Worm (Caenorhabditis elegans): Measurements from ENCODE around the gene srab-16.
"Not testable (repeated sequence)": the region's sequence is repeated elsewhere in the genome, so short reads cannot be mapped to it uniquely, and the experiment has no call there.

srab-16 gene

DNA sequence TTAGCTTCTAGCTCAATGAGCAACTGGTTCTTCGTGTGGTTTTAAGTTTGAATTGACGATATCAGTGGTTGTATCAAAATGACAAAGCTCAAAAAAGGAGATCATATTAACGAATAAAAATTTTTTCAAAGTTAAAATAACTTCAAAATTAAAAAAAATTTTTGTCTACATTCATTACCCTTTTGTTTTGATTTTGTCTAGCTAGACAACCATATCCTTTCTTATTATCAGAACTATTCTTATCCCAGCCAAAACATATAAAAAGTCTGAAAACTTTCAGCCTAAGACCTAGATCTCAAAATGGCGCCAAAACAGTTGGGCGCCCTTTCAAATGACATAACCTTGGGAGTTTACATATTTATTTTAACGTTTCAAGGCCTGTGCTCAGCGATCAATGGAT is 34.6 kb downstream of the srab-16 start, which contains the start of gene R13D11.1:
TSS of gene R13D11.1 (plus strand) at position 301 of the 400 bp plus-strand sequence.
- no peak for TF ChIP-seq ama-1 (optimal IDR thresholded peaks at IDR 0.05)

DNA sequence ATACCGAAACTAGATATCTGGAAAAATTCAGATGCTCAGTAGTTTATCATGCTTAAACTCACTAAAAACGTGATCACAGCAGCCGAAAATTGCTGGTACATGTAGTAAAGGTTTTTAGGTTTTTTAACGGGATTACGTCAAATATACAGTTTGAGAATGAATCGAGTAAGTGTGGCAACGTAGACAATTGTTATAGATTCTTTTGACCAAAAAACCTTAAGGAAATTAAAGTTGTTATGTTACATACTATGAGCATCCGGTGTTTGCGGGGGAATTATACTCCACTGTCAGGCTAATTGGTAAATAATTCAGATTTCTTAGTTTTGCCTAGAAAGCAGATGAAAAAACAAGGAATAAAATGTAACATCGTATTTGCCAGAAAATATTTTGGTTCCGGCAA is 38.1 kb downstream of the srab-16 start, which contains the start of gene srx-32:
TSS of gene srx-32 (minus strand) at position 101 of the 400 bp plus-strand sequence.
- TF ChIP-seq flt-1 (GFP tag; IDR thresholded peaks at IDR 0.05); B0310.2 (tag; optimal IDR thresholded peaks at IDR 0.05); ceh-13 (GFP tag; optimal IDR thresholded peaks at IDR 0.05): not testable (repeated sequence)

DNA sequence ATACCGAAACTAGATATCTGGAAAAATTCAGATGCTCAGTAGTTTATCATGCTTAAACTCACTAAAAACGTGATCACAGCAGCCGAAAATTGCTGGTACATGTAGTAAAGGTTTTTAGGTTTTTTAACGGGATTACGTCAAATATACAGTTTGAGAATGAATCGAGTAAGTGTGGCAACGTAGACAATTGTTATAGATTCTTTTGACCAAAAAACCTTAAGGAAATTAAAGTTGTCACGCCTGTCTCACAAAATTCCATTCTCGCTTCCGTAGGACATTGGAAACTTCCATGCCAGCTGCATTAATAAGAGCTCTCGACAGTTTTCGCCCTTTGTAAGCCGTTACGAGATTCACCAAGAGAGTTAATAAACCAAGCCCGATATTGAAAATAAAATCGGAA is 40.4 kb downstream of the srab-16 start, which contains the start of gene srx-31:
TSS of gene srx-31 (minus strand) at position 101 of the 400 bp plus-strand sequence.
- not testable (repeated sequence) for TF ChIP-seq ceh-36 (tag; optimal IDR thresholded peaks at IDR 0.05); pes-1 (GFP tag; IDR thresholded peaks at IDR 0.05); B0310.2 (tag; optimal IDR thresholded peaks at IDR 0.05)

DNA sequence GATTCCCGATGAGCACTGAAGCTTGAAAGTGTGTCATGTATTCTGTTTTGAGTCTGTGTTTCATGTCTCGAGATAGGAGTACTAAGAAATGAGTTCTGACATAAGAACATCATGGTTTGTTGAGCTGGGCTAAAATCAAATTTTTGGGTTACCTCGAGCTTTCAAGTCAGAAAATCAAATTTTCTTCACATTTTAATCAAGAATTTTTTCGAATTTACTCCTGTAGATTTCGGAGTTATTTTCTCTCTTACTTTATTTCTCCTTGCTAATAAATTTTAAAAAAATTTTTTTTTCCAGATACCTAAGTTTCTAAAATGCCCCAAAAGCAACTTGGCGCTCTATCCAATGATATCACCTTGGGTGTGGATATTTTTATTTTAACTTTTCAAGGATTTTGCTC is 43.6 kb downstream of the srab-16 start, which contains the start of gene F41H8.2:
TSS of gene F41H8.2 (plus strand) at position 301 of the 400 bp plus-strand sequence.
- TF ChIP-seq ceh-13 (GFP tag; optimal IDR thresholded peaks at IDR 0.05) (no peak), ceh-36 (tag; optimal IDR thresholded peaks at IDR 0.05) (no peak), flt-1 (GFP tag; IDR thresholded peaks at IDR 0.05) (no peak), F13C5.2 (tag; optimal IDR thresholded peaks at IDR 0.05) (no peak), tbx-11 (GFP tag; IDR thresholded peaks at IDR 0.05) (no peak), tra-4 (tag; optimal IDR thresholded peaks at IDR 0.05) (no peak), hmg-4 (GFP tag; optimal IDR thresholded peaks at IDR 0.05) (no peak), scrt-1 (GFP tag; IDR thresholded peaks at IDR 0.05) (no peak), ets-7 (tag; optimal IDR thresholded peaks at IDR 0.05) (no peak), aly-1 (tag; optimal IDR thresholded peaks at IDR 0.05) (no peak), sea-1 (GFP tag; conservative IDR thresholded peaks at IDR 0.05) (no peak), tbx-37 (GFP tag; conservative IDR thresholded peaks at IDR 0.05) (no peak), hnd-1 (tag; optimal IDR thresholded peaks at IDR 0.05) (no peak), ama-1 (optimal IDR thresholded peaks at IDR 0.05) (no peak), pes-1 (GFP tag; IDR thresholded peaks at IDR 0.05) (no peak), hmbx-1 (tag; optimal IDR thresholded peaks at IDR 0.05) (no peak)

DNA sequence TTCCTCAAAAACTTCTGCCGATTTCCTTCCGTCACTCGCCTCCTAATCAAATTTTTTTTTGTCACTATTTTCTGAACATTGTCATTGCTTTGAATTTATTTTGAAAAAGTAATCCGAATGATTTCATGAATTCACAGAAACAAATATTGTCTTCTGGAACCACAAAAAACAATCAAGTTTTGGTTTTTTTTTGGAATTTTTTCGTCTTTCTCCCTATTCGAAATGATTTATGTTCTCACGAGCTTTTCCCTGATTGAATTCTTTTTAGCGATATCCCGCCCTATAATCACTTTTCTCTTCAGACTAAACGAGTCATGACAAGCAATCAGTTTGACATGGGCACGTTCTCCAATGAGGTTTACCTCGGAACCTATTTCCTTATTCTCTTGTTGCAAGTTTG is 50.8 kb downstream of the srab-16 start, which contains the start of gene F41H8.1:
TSS of gene F41H8.1 (plus strand) at position 301 of the 400 bp plus-strand sequence.
- TF ChIP-seq hnd-1 (tag; optimal IDR thresholded peaks at IDR 0.05) (no peak), ets-7 (tag; optimal IDR thresholded peaks at IDR 0.05) (no peak), tbx-11 (GFP tag; IDR thresholded peaks at IDR 0.05) (no peak), tbx-37 (GFP tag; conservative IDR thresholded peaks at IDR 0.05) (no peak), B0310.2 (tag; optimal IDR thresholded peaks at IDR 0.05) (no peak), ceh-13 (GFP tag; optimal IDR thresholded peaks at IDR 0.05) (no peak), hmbx-1 (tag; optimal IDR thresholded peaks at IDR 0.05) (no peak)

All from whole organism, early embryonic.